Fruit fly (Drosophila melanogaster): ENCODE measurements around the gene Idgf1.
A peak's percentile ranks its signal among the peaks of the same experiment; 100 is the strongest.

The Idgf1 gene

dm6 chr2L:16448451-16449206, 3.6 kb downstream of the Idgf1 start, which contains the start of gene CG5888 (continued):
- TF ChIP-seq zen2 (GFP tag; IDR thresholded peaks at IDR 0.05; ENCODE audit: partially characterized antibody) (no peak), run (tag; optimal IDR thresholded peaks at IDR 0.05) (peak; percentile 17), chif (GFP tag; optimal IDR thresholded peaks at IDR 0.05) (no peak), fd64A (GFP tag; optimal IDR thresholded peaks at IDR 0.05) (no peak), Adf1 (GFP tag; IDR thresholded peaks at IDR 0.05) (peak; percentile 39), az2 (GFP tag; optimal IDR thresholded peaks at IDR 0.05) (peak; percentile 69), CG2120 (GFP tag; optimal IDR thresholded peaks at IDR 0.05) (peak; percentile 10), CG18476 (GFP tag; optimal IDR thresholded peaks at IDR 0.05) (no peak), CG10321 (GFP tag; IDR thresholded peaks at IDR 0.05) (peak; percentile 28; the same call in 1 of the 2 replicates), CG14860 (GFP tag; IDR thresholded peaks at IDR 0.05; ENCODE audit: partially characterized antibody) (peak; percentile 20; the same call in 1 of the 3 replicates), NfI (GFP tag; optimal IDR thresholded peaks at IDR 0.05) (peak; percentile 51), phol (tag; optimal IDR thresholded peaks at IDR 0.05) (peak; percentile 66), CG43689 (GFP tag; IDR thresholded peaks at IDR 0.05) (no peak; the same call in 1 of the 2 replicates), sim (GFP tag; IDR thresholded peaks at IDR 0.05) (peak; percentile 42; the same call in 1 of the 2 replicates), bcd (GFP tag; optimal IDR thresholded peaks at IDR 0.05) (peak; percentile 0), CG14710 (tag; optimal IDR thresholded peaks at IDR 0.05) (peak; percentile 65), dati (GFP tag; IDR thresholded peaks at IDR 0.05) (no peak), CG11247 (GFP tag; IDR thresholded peaks at IDR 0.05) (0 out of 2 replicates have a peak, but pooled peaks have one; percentile 57), yki (optimal IDR thresholded peaks at IDR 0.05) (no peak), CG4328 (GFP tag; optimal IDR thresholded peaks at IDR 0.05) (no peak), trem (tag; optimal IDR thresholded peaks at IDR 0.05) (peak; percentile 14), grn (GFP tag; optimal IDR thresholded peaks at IDR 0.05) (no peak), CG7372 (GFP tag; IDR thresholded peaks at IDR 0.05) (peak; percentile 52; the same call in 1 of the 2 replicates), toy (GFP tag; IDR thresholded peaks at IDR 0.05) (no peak), nmo (GFP tag; optimal IDR thresholded peaks at IDR 0.05) (peak; percentile 69), Hr3 (GFP tag; optimal IDR thresholded peaks at IDR 0.05) (peak; percentile 77), kah (GFP tag; optimal IDR thresholded peaks at IDR 0.05) (peak; percentile 22), Usf (GFP tag; optimal IDR thresholded peaks at IDR 0.05) (peak; percentile 48), CG17385 (GFP tag; optimal IDR thresholded peaks at IDR 0.05) (peak; percentile 77), Camta (GFP tag; optimal IDR thresholded peaks at IDR 0.05) (no peak), HHEX (GFP tag; optimal IDR thresholded peaks at IDR 0.05) (peak; percentile 3), CG4617 (GFP tag; optimal IDR thresholded peaks at IDR 0.05; ENCODE audit: borderline replicate concordance) (no peak), tup (GFP tag; optimal IDR thresholded peaks at IDR 0.05) (no peak), gro (GFP tag; optimal IDR thresholded peaks at IDR 0.05) (no peak), CG6272 (GFP tag; IDR thresholded peaks at IDR 0.05) (no peak), dysf (GFP tag; IDR thresholded peaks at IDR 0.05) (peak; percentile 91), HLH3B (GFP tag; IDR thresholded peaks at IDR 0.05) (peak; percentile 65), mld (GFP tag; IDR thresholded peaks at IDR 0.05; ENCODE audit: partially characterized antibody) (no peak), Elba2 (GFP tag; optimal IDR thresholded peaks at IDR 0.05) (no peak), CG31224 (GFP tag; IDR thresholded peaks at IDR 0.05) (no peak), dimm (GFP tag; IDR thresholded peaks at IDR 0.05) (no peak), CG1647 (GFP tag; optimal IDR thresholded peaks at IDR 0.05) (no peak), CG13894 (tag; optimal IDR thresholded peaks at IDR 0.05) (no peak), cas (GFP tag; IDR thresholded peaks at IDR 0.05) (0 out of 2 replicates have a peak, but pooled peaks have one; percentile 26), wor (GFP tag; IDR thresholded peaks at IDR 0.05) (peak; percentile 68), Spps (tag; optimal IDR thresholded peaks at IDR 0.05) (peak; percentile 13), grau (tag; optimal IDR thresholded peaks at IDR 0.05) (peak; percentile 80), CG4730 (GFP tag; IDR thresholded peaks at IDR 0.05) (0 out of 2 replicates have a peak, but pooled peaks have one; percentile 31), Fer2 (tag; optimal IDR thresholded peaks at IDR 0.05) (no peak), CG4707 (GFP tag; optimal IDR thresholded peaks at IDR 0.05) (no peak)
